Fruit fly (Drosophila melanogaster) whole organism: Measurements from ENCODE around the gene eIF4H2.

ENCODE experiments used
- CG8478 ChIP-seq: fragments of >200 bp; optimal IDR thresholded peaks from 2 replicates; lab custom pipeline; 2018; ENCODE audit warnings: inconsistent platforms
- pan ChIP-seq: fragments of >200 bp; optimal IDR thresholded peaks from 2 replicates; lab custom pipeline; 2017
- psq ChIP-seq: fragments of >200 bp; optimal IDR thresholded peaks from 2 replicates; lab custom pipeline; 2017

dm6 chr3R:30775933-30776332 is 50.0 kb downstream of the eIF4H2 start:
- TF ChIP-seq psq (lab: Kevin White, UChicago) (no peak), pan (no peak), CG8478 (lab: Kevin White, UChicago) (no peak)
